Worm (Caenorhabditis elegans): ENCODE results near the gene dhs-25.

ce11 chrX:1477932-1478331 is 8.4 kb upstream of the dhs-25 start:
- TF ChIP-seq nhr-237 (tag; optimal IDR thresholded peaks at IDR 0.05) (no peak), ceh-43 (GFP tag; optimal IDR thresholded peaks at IDR 0.05) (no peak), unc-62 (GFP tag; optimal IDR thresholded peaks at IDR 0.05) (no peak), elt-1 (tag; optimal IDR thresholded peaks at IDR 0.05; ENCODE audit: borderline replicate concordance, insufficient read depth) (no peak), pha-4 (tag; optimal IDR thresholded peaks at IDR 0.05) (no peak), flh-1 (GFP tag; optimal IDR thresholded peaks at IDR 0.05) (no peak), mep-1 (tag; optimal IDR thresholded peaks at IDR 0.05) (no peak), snpc-4 (tag; optimal IDR thresholded peaks at IDR 0.05) (no peak), blmp-1 (tag; optimal IDR thresholded peaks at IDR 0.05) (no peak), ces-1 (GFP tag; optimal IDR thresholded peaks at IDR 0.05) (no peak), unc-39 (tag; optimal IDR thresholded peaks at IDR 0.05) (no peak)
